Fruit fly (Drosophila melanogaster) whole organism, embryonic: ENCODE data around the gene Adgf-D.

Experiments
- Abd-B ChIP-seq: fragments of 200-800 bp; sonication (Bioruptor generic); optimal IDR thresholded peaks from 2 replicates; lab custom pipeline; 2018; ENCODE audit warnings: missing biosample characterization, mild to moderate bottlenecking, missing genetic modification characterization, moderate library complexity
- Atf-2 ChIP-seq: fragments of 200-800 bp; sonication (Bioruptor generic); optimal IDR thresholded peaks from 2 replicates; lab custom pipeline; 2016; ENCODE audit warnings: missing biosample characterization, missing genetic modification characterization
- Bdp1 ChIP-seq: fragments of 200-800 bp; sonication (Bioruptor generic); optimal IDR thresholded peaks from 3 replicates; lab custom pipeline; 2016; ENCODE audit warnings: missing biosample characterization, missing genetic modification characterization
- CG11398 ChIP-seq: fragments of 200-800 bp; sonication (Bioruptor generic); optimal IDR thresholded peaks from 2 replicates; lab custom pipeline; 2016; ENCODE audit warnings: missing biosample characterization, missing genetic modification characterization
- CG12155 ChIP-seq: fragments of 200-800 bp; sonication (Bioruptor generic); optimal IDR thresholded peaks from 3 replicates; lab custom pipeline; 2016; ENCODE audit warnings: missing biosample characterization, missing genetic modification characterization
- CG13624 ChIP-seq: fragments of 200-800 bp; sonication (Bioruptor generic); optimal IDR thresholded peaks from 2 replicates; lab custom pipeline; 2016; ENCODE audit warnings: missing biosample characterization, missing genetic modification characterization
- CG14014 ChIP-seq: fragments of 200-800 bp; sonication (Bioruptor generic); IDR thresholded peaks from 2 replicates; pipeline ENCODE4 v1.3.6; 2022; ENCODE audit warnings: missing biosample characterization, missing genetic modification characterization
- CG17186 ChIP-seq: fragments of 200-800 bp; sonication (Bioruptor generic); optimal IDR thresholded peaks from 3 replicates; lab custom pipeline; 2017; ENCODE audit warnings: missing biosample characterization, missing genetic modification reagents, missing genetic modification characterization
- CG17361 ChIP-seq: fragments of 200-800 bp; sonication (Bioruptor generic); IDR thresholded peaks from 3 replicates; pipeline ENCODE4 v1.3.6; 2022; ENCODE audit warnings: missing biosample characterization, missing genetic modification characterization
- CG1832 ChIP-seq: fragments of 200-800 bp; sonication (Bioruptor generic); optimal IDR thresholded peaks from 2 replicates; lab custom pipeline; 2017; ENCODE audit warnings: missing biosample characterization, mild to moderate bottlenecking, missing genetic modification characterization, inconsistent platforms
- CG3065 ChIP-seq: fragments of 200-800 bp; sonication (Bioruptor generic); optimal IDR thresholded peaks from 2 replicates; lab custom pipeline; 2016; ENCODE audit warnings: missing biosample characterization, missing genetic modification characterization
- CG34422 ChIP-seq: fragments of 200-800 bp; sonication (Bioruptor generic); IDR thresholded peaks from 3 replicates; pipeline ENCODE4 v1.3.6; 2022; ENCODE audit warnings: missing biosample characterization, missing genetic modification characterization
- CG42726 ChIP-seq: fragments of 200-800 bp; sonication (Bioruptor generic); IDR thresholded peaks from 2 replicates; pipeline ENCODE4 v1.3.6; 2022; ENCODE audit warnings: missing biosample characterization, missing genetic modification characterization; ENCODE audit not compliant: partially characterized antibody
- CG4328 ChIP-seq: fragments of 200-800 bp; sonication (Bioruptor generic); optimal IDR thresholded peaks from 3 replicates; lab custom pipeline; 2017; ENCODE audit warnings: missing biosample characterization, missing genetic modification reagents, missing genetic modification characterization
- CG4404 ChIP-seq: fragments of 200-800 bp; sonication (Bioruptor generic); IDR thresholded peaks from 2 replicates; pipeline ENCODE4 v1.3.6; 2022; ENCODE audit warnings: missing biosample characterization, missing genetic modification characterization
- CG5180 ChIP-seq: fragments of 200-800 bp; sonication (Bioruptor generic); optimal IDR thresholded peaks from 3 replicates; lab custom pipeline; 2017; ENCODE audit warnings: missing biosample characterization, missing genetic modification characterization, mild to moderate bottlenecking, moderate library complexity, missing genetic modification reagents
- CG9876 ChIP-seq: fragments of 200-800 bp; sonication (Bioruptor generic); optimal IDR thresholded peaks from 2 replicates; lab custom pipeline; 2016; ENCODE audit warnings: missing biosample characterization, missing genetic modification characterization
- Dip3 ChIP-seq: fragments of 200-800 bp; sonication (Bioruptor generic); optimal IDR thresholded peaks from 3 replicates; lab custom pipeline; 2016; ENCODE audit warnings: missing biosample characterization, missing genetic modification characterization
- Fer1 ChIP-seq: fragments of 200-800 bp; sonication (Bioruptor generic); optimal IDR thresholded peaks from 2 replicates; lab custom pipeline; 2017; ENCODE audit warnings: missing biosample characterization, mild to moderate bottlenecking, missing genetic modification characterization
- Hmx ChIP-seq: fragments of 200-800 bp; sonication (Bioruptor generic); optimal IDR thresholded peaks from 2 replicates; lab custom pipeline; 2016; ENCODE audit warnings: missing biosample characterization, missing genetic modification characterization
- Hsf ChIP-seq: fragments of 200-800 bp; sonication (Bioruptor generic); optimal IDR thresholded peaks from 3 replicates; lab custom pipeline; 2016; ENCODE audit warnings: missing biosample characterization, missing genetic modification characterization
- Mad ChIP-seq: fragments of 200-800 bp; sonication (Bioruptor generic); optimal IDR thresholded peaks from 2 replicates; lab custom pipeline; 2016; ENCODE audit warnings: missing biosample characterization, missing genetic modification characterization
- NC2β ChIP-seq: fragments of 200-800 bp; sonication (Bioruptor generic); optimal IDR thresholded peaks from 2 replicates; lab custom pipeline; 2016; ENCODE audit warnings: missing biosample characterization, missing genetic modification characterization
- Neu2 ChIP-seq: fragments of 200-800 bp; sonication (Bioruptor generic); optimal IDR thresholded peaks from 3 replicates; lab custom pipeline; 2016; ENCODE audit warnings: missing biosample characterization, missing genetic modification characterization, borderline replicate concordance
- Nf-YC ChIP-seq: fragments of 200-800 bp; optimal IDR thresholded peaks from 3 replicates; lab custom pipeline; 2019; ENCODE audit warnings: missing biosample characterization, mild to moderate bottlenecking, missing genetic modification characterization, moderate library complexity
- Ravus ChIP-seq: fragments of 200-800 bp; sonication (Bioruptor generic); IDR thresholded peaks from 2 replicates; pipeline ENCODE4 v1.3.6; 2022; ENCODE audit warnings: missing biosample characterization, missing genetic modification characterization
- Rx ChIP-seq: fragments of 200-800 bp; sonication (Bioruptor generic); IDR thresholded peaks from 2 replicates; pipeline ENCODE4 v1.3.6; 2022; ENCODE audit warnings: missing biosample characterization, missing genetic modification characterization
- Sry-β ChIP-seq: fragments of 200-800 bp; sonication (Bioruptor generic); optimal IDR thresholded peaks from 2 replicates; lab custom pipeline; 2018; ENCODE audit warnings: missing biosample characterization, mild to moderate bottlenecking, missing genetic modification characterization, moderate library complexity
- Stat92E ChIP-seq, 3 experiments: fragments of >200 bp in 2 of 3; fragments of 200-800 bp in 1 of 3; sonication (Bioruptor generic) in 1 of 3; optimal IDR thresholded peaks; 2 replicates each; lab custom pipeline; 2017 to 2019; ENCODE audit warnings: missing biosample characterization in 3 of 3, missing genetic modification characterization in 3 of 3, mild to moderate bottlenecking in 1 of 3, moderate library complexity in 1 of 3
- Usf ChIP-seq: fragments of 200-800 bp; sonication (Bioruptor generic); optimal IDR thresholded peaks from 2 replicates; lab custom pipeline; 2017; ENCODE audit warnings: missing genotype, missing biosample characterization, missing genetic modification characterization
- Vsx1 ChIP-seq: fragments of 200-800 bp; sonication (Bioruptor generic); optimal IDR thresholded peaks from 2 replicates; lab custom pipeline; 2017; ENCODE audit warnings: missing biosample characterization, mild to moderate bottlenecking, missing genetic modification characterization, missing genetic modification reagents
- croc ChIP-seq: fragments of 200-800 bp; sonication (Bioruptor generic); conservative IDR thresholded peaks from 3 replicates; pipeline ENCODE4 v1.3.6; 2022; ENCODE audit warnings: missing biosample characterization, missing genetic modification characterization
- crol ChIP-seq: fragments of 200-800 bp; sonication (Bioruptor generic); IDR thresholded peaks from 2 replicates; pipeline ENCODE4 v1.3.6; 2022; ENCODE audit warnings: missing biosample characterization, missing genetic modification characterization
- cwo ChIP-seq: fragments of 200-800 bp; sonication (Bioruptor generic); optimal IDR thresholded peaks from 3 replicates; lab custom pipeline; 2017; ENCODE audit warnings: missing biosample characterization, missing genetic modification characterization, mild to moderate bottlenecking, moderate library complexity, missing genetic modification reagents
- emc ChIP-seq: fragments of 200-800 bp; sonication (Bioruptor generic); optimal IDR thresholded peaks from 2 replicates; lab custom pipeline; 2016; ENCODE audit warnings: missing biosample characterization, missing genetic modification characterization
- ems ChIP-seq: fragments of 200-800 bp; sonication (Bioruptor generic); optimal IDR thresholded peaks from 3 replicates; lab custom pipeline; 2016; ENCODE audit warnings: missing biosample characterization, missing genetic modification characterization
- eve ChIP-seq, 2 experiments: fragments of >200 bp; optimal IDR thresholded peaks; 2 replicates each; lab custom pipeline; 2017; ENCODE audit warnings: missing biosample characterization in 2 of 2, missing genetic modification characterization in 2 of 2
- gsb ChIP-seq: fragments of 200-800 bp; sonication (Bioruptor generic); IDR thresholded peaks from 2 replicates; pipeline ENCODE4 v1.3.6; 2022; ENCODE audit warnings: missing biosample characterization, missing genetic modification characterization
- h ChIP-seq: fragments of >200 bp; optimal IDR thresholded peaks from 2 replicates; lab custom pipeline; 2017
- knrl ChIP-seq: fragments of 200-800 bp; sonication (Bioruptor generic); IDR thresholded peaks from 3 replicates; pipeline ENCODE4 v1.3.6; 2022; ENCODE audit warnings: missing biosample characterization, missing genetic modification characterization; ENCODE audit not compliant: partially characterized antibody
- lilli ChIP-seq: fragments of 200-800 bp; sonication (Bioruptor generic); optimal IDR thresholded peaks from 3 replicates; lab custom pipeline; 2016; ENCODE audit warnings: missing biosample characterization, missing genetic modification characterization
- mam ChIP-seq: fragments of 200-800 bp; sonication (Bioruptor generic); optimal IDR thresholded peaks from 3 replicates; lab custom pipeline; 2016; ENCODE audit warnings: missing biosample characterization, missing genetic modification characterization
- repo ChIP-seq: fragments of 200-800 bp; sonication (Bioruptor generic); optimal IDR thresholded peaks from 2 replicates; lab custom pipeline; 2016; ENCODE audit warnings: missing biosample characterization, missing genetic modification characterization
- salm ChIP-seq: fragments of 200-800 bp; sonication (Bioruptor generic); optimal IDR thresholded peaks from 2 replicates; lab custom pipeline; 2018; ENCODE audit warnings: missing biosample characterization, mild to moderate bottlenecking, missing genetic modification characterization
- seq ChIP-seq: fragments of 200-800 bp; sonication (Bioruptor generic); IDR thresholded peaks from 2 replicates; pipeline ENCODE4 v1.3.6; 2022; ENCODE audit warnings: missing biosample characterization, missing genetic modification characterization
- slbo ChIP-seq: fragments of 200-800 bp; sonication (Bioruptor generic); IDR thresholded peaks from 2 replicates; pipeline ENCODE4 v1.3.6; 2022; ENCODE audit warnings: missing biosample characterization, missing genetic modification characterization
- stwl ChIP-seq: fragments of 200-800 bp; sonication (Bioruptor generic); optimal IDR thresholded peaks from 3 replicates; lab custom pipeline; 2018; ENCODE audit warnings: missing biosample characterization, mild to moderate bottlenecking, missing genetic modification characterization, moderate library complexity
- tin ChIP-seq: fragments of 200-800 bp; sonication (Bioruptor generic); optimal IDR thresholded peaks from 3 replicates; lab custom pipeline; 2016; ENCODE audit warnings: missing biosample characterization, missing genetic modification characterization
- ttk ChIP-seq: fragments of 200-800 bp; sonication (Bioruptor generic); IDR thresholded peaks from 2 replicates; pipeline ENCODE4 v2.1.2; 2022; ENCODE audit warnings: missing biosample characterization, missing genetic modification characterization
- tup ChIP-seq: fragments of 200-800 bp; sonication (Bioruptor generic); optimal IDR thresholded peaks from 2 replicates; lab custom pipeline; 2016; ENCODE audit warnings: missing biosample characterization, mild to moderate bottlenecking, missing genetic modification characterization, moderate library complexity

Gene Adgf-D

dm6 chr3R:13660924-13661659 is 44.1 kb downstream of the Adgf-D start, which contains the start of gene B52 (continued):
- TF ChIP-seq CG13624 (GFP tag; lab: Kevin White, UChicago): peak; percentile 64
- peak; percentile 8 for TF ChIP-seq tin (GFP tag; lab: Kevin White, UChicago)
- no peak for TF ChIP-seq CG12155 (GFP tag; lab: Kevin White, UChicago)
- no peak for TF ChIP-seq Hmx (GFP tag; lab: Kevin White, UChicago)
- peak; percentile 68 for TF ChIP-seq slbo
- peak; percentile 24 for TF ChIP-seq emc (GFP tag; lab: Kevin White, UChicago)
- no peak for TF ChIP-seq stwl
- peak; percentile 48; the same call in 1 of the 2 replicates for TF ChIP-seq seq (GFP tag; lab: Robert Waterston, UW)
- TF ChIP-seq CG1832 (GFP tag; lab: Kevin White, UChicago): no peak
- TF ChIP-seq CG4404 (GFP tag; lab: Robert Waterston, UW): 0 out of 2 replicates have a peak, but pooled peaks have one; percentile 16
- peak; percentile 85 for TF ChIP-seq Fer1 (GFP tag; lab: Kevin White, UChicago)
- TF ChIP-seq CG5180 (GFP tag; lab: Kevin White, UChicago): no peak
- TF ChIP-seq Hsf: peak; percentile 65
- peak; percentile 11 for TF ChIP-seq salm
- TF ChIP-seq Nf-YC (tag; lab: Kevin White, UChicago): no peak
- TF ChIP-seq eve (GFP tag; optimal IDR thresholded peaks at IDR 0.05; lab: Kevin White, UChicago): no peak
- peak; percentile 17 for TF ChIP-seq Dip3
- no peak for TF ChIP-seq crol (GFP tag; lab: Robert Waterston, UW)
- peak; percentile 91; the same call in 1 of the 3 replicates for TF ChIP-seq CG34422 (GFP tag; lab: Robert Waterston, UW)
- peak; percentile 78 for TF ChIP-seq CG17361 (GFP tag; lab: Robert Waterston, UW)
- peak; percentile 70 for TF ChIP-seq gsb (GFP tag; lab: Robert Waterston, UW)
- peak; percentile 42 for TF ChIP-seq CG9876
- no peak for TF ChIP-seq Sry-β (GFP tag; lab: Kevin White, UChicago)
- TF ChIP-seq Ravus (GFP tag; lab: Robert Waterston, UW): no peak
- TF ChIP-seq Neu2 (GFP tag; lab: Kevin White, UChicago): no peak
- TF ChIP-seq CG11398 (GFP tag; lab: Kevin White, UChicago): peak; percentile 77
- peak; percentile 62 for TF ChIP-seq Vsx1 (GFP tag; lab: Kevin White, UChicago)
- peak; percentile 10 for TF ChIP-seq Abd-B
- TF ChIP-seq CG14014: no peak; the same call in none of the 2 replicates
- TF ChIP-seq croc: no peak; the same call in 2 of the 3 replicates
- peak; percentile 69 for TF ChIP-seq CG4328 (GFP tag; lab: Kevin White, UChicago)
- TF ChIP-seq Bdp1 (GFP tag; lab: Kevin White, UChicago): peak; percentile 45
- peak; percentile 62 for TF ChIP-seq CG17186 (GFP tag; lab: Kevin White, UChicago)
- TF ChIP-seq mam (GFP tag; lab: Kevin White, UChicago): peak; percentile 66
- peak; percentile 32 for TF ChIP-seq Mad (GFP tag; lab: Kevin White, UChicago)
- peak; percentile 49; the same call in 1 of the 2 replicates for TF ChIP-seq Rx (GFP tag; lab: Robert Waterston, UW)
- TF ChIP-seq ems (GFP tag; lab: Kevin White, UChicago): peak; percentile 51
- TF ChIP-seq h (lab: Kevin White, UChicago): no peak
- no peak for TF ChIP-seq lilli (GFP tag; lab: Kevin White, UChicago)
- no peak for TF ChIP-seq Atf-2 (GFP tag; lab: Kevin White, UChicago)
- peak; percentile 85 for TF ChIP-seq NC2β
- TF ChIP-seq repo (GFP tag; lab: Kevin White, UChicago): peak; percentile 1
- peak; percentile 59 for TF ChIP-seq knrl (GFP tag; lab: Robert Waterston, UW)
- peak; percentile 62; the same call in 1 of the 2 replicates for TF ChIP-seq ttk
- TF ChIP-seq Stat92E (GFP tag; optimal IDR thresholded peaks at IDR 0.05; lab: Kevin White, UChicago): peak in 1 of 3 experiments; percentile 8
- TF ChIP-seq Usf (GFP tag; lab: Kevin White, UChicago): no peak
- peak; percentile 25 for TF ChIP-seq CG3065 (GFP tag; lab: Kevin White, UChicago)
- no peak for TF ChIP-seq tup (GFP tag; lab: Kevin White, UChicago)
- TF ChIP-seq CG42726 (GFP tag; lab: Robert Waterston, UW): peak; percentile 41; the same call in 1 of the 2 replicates
- no peak for TF ChIP-seq cwo (GFP tag; lab: Kevin White, UChicago)
